Fruit fly (Drosophila melanogaster): ENCODE measurements around the gene CG8032.
A peak's percentile ranks its signal among the peaks of the same experiment; 100 is the strongest.

CG8032 gene

dm6 chr3R:8673803-8674234 is 9.9 kb downstream of the CG8032 start, which contains the start of gene mRpL19 (continued):
- TF ChIP-seq prd (optimal IDR thresholded peaks at IDR 0.05) = no peak
- no peak for TF ChIP-seq prd (GFP tag; IDR thresholded peaks at IDR 0.05)
- TF ChIP-seq CG13287 (GFP tag; IDR thresholded peaks at IDR 0.05; ENCODE audit: partially characterized antibody) = peak; percentile 80
- TF ChIP-seq CG33557 (GFP tag; optimal IDR thresholded peaks at IDR 0.05) = peak; percentile 39
- no peak for TF ChIP-seq CG43689 (GFP tag; IDR thresholded peaks at IDR 0.05)
- TF ChIP-seq Nf-YB (GFP tag; optimal IDR thresholded peaks at IDR 0.05) = peak; percentile 37
- TF ChIP-seq Lhr (GFP tag; optimal IDR thresholded peaks at IDR 0.05) = no peak
- TF ChIP-seq Ada2b (GFP tag; IDR thresholded peaks at IDR 0.05) = no peak
- no peak for TF ChIP-seq CG10209 (GFP tag; optimal IDR thresholded peaks at IDR 0.05)
- no peak for TF ChIP-seq HHEX (GFP tag; optimal IDR thresholded peaks at IDR 0.05)
- TF ChIP-seq gcm2 (GFP tag; optimal IDR thresholded peaks at IDR 0.05) = no peak
- peak; percentile 40 for TF ChIP-seq CG17359 (tag; optimal IDR thresholded peaks at IDR 0.05)
- TF ChIP-seq CG11247 (GFP tag; IDR thresholded peaks at IDR 0.05) = no peak
- no peak for TF ChIP-seq CG31388 (GFP tag; optimal IDR thresholded peaks at IDR 0.05)
- peak; percentile 73 for TF ChIP-seq exex (tag; optimal IDR thresholded peaks at IDR 0.05)
- TF ChIP-seq Aef1 (GFP tag; IDR thresholded peaks at IDR 0.05) = no peak
- no peak for TF ChIP-seq Dip3 (GFP tag; optimal IDR thresholded peaks at IDR 0.05)
- peak; percentile 62; the same call in 2 of the 3 replicates for TF ChIP-seq CG6791 (GFP tag; IDR thresholded peaks at IDR 0.05; ENCODE audit: partially characterized antibody)
- TF ChIP-seq ftz-f1 (GFP tag; optimal IDR thresholded peaks at IDR 0.05) = no peak
- TF ChIP-seq slbo (GFP tag; IDR thresholded peaks at IDR 0.05) = peak; percentile 22; the same call in 1 of the 2 replicates
- no peak for TF ChIP-seq shn (GFP tag; optimal IDR thresholded peaks at IDR 0.05)
- TF ChIP-seq ERR (GFP tag; optimal IDR thresholded peaks at IDR 0.05) = no peak
- peak; percentile 40; the same call in 1 of the 2 replicates for TF ChIP-seq nerfin-2 (GFP tag; IDR thresholded peaks at IDR 0.05; ENCODE audit: partially characterized antibody)
- no peak for TF ChIP-seq HLH3B (GFP tag; IDR thresholded peaks at IDR 0.05)
- peak; percentile 11; the same call in 1 of the 2 replicates for TF ChIP-seq ranshi (GFP tag; IDR thresholded peaks at IDR 0.05)
- no peak for TF ChIP-seq chn (GFP tag; optimal IDR thresholded peaks at IDR 0.05)
- peak; percentile 55; the same call in 1 of the 3 replicates for TF ChIP-seq CG34422 (GFP tag; IDR thresholded peaks at IDR 0.05)
- no peak for TF ChIP-seq CG16815 (GFP tag; optimal IDR thresholded peaks at IDR 0.05)
- TF ChIP-seq ewg (GFP tag; optimal IDR thresholded peaks at IDR 0.05) = no peak
- no peak for TF ChIP-seq Usf (GFP tag; optimal IDR thresholded peaks at IDR 0.05)
- peak in 1 of 2 experiments; percentile 48 for TF ChIP-seq Hr51 (GFP tag; optimal IDR thresholded peaks at IDR 0.05)
- peak; percentile 74 for TF ChIP-seq YL-1 (GFP tag; optimal IDR thresholded peaks at IDR 0.05)
- TF ChIP-seq Sin3A (optimal IDR thresholded peaks at IDR 0.05) = no peak
- no peak for TF ChIP-seq Lim3 (GFP tag; IDR thresholded peaks at IDR 0.05)
- TF ChIP-seq lmd (GFP tag; IDR thresholded peaks at IDR 0.05) = no peak
- no peak for TF ChIP-seq CG3838 (GFP tag; optimal IDR thresholded peaks at IDR 0.05)
- no peak for TF ChIP-seq CG17612 (GFP tag; IDR thresholded peaks at IDR 0.05)
- peak; percentile 63 for TF ChIP-seq CG2678 (tag; optimal IDR thresholded peaks at IDR 0.05)
- no peak for TF ChIP-seq seq (GFP tag; IDR thresholded peaks at IDR 0.05)
- peak; percentile 6 for TF ChIP-seq Bteb2 (GFP tag; optimal IDR thresholded peaks at IDR 0.05)
- no peak for TF ChIP-seq eve (GFP tag; optimal IDR thresholded peaks at IDR 0.05)
- TF ChIP-seq Asciz (GFP tag; optimal IDR thresholded peaks at IDR 0.05) = no peak
- TF ChIP-seq CG4730 (GFP tag; IDR thresholded peaks at IDR 0.05) = no peak
- TF ChIP-seq CG6683 (GFP tag; optimal IDR thresholded peaks at IDR 0.05) = no peak
- TF ChIP-seq CG10565 (GFP tag; optimal IDR thresholded peaks at IDR 0.05) = no peak
- TF ChIP-seq toy (GFP tag; IDR thresholded peaks at IDR 0.05) = no peak
- TF ChIP-seq bcd (GFP tag; optimal IDR thresholded peaks at IDR 0.05) = no peak
- no peak for TF ChIP-seq Trl (optimal IDR thresholded peaks at IDR 0.05)
- no peak for TF ChIP-seq Trl (GFP tag; optimal IDR thresholded peaks at IDR 0.05)
- TF ChIP-seq CG3407 (GFP tag; optimal IDR thresholded peaks at IDR 0.05) = no peak
- TF ChIP-seq CG2120 (GFP tag; optimal IDR thresholded peaks at IDR 0.05) = peak; percentile 45
- TF ChIP-seq lola (GFP tag; optimal IDR thresholded peaks at IDR 0.05) = peak in 1 of 3 experiments; percentile 51
